Fruit fly (Drosophila melanogaster) whole organism: ENCODE results near the gene CG1273.

ENCODE experiments used
- CG8478 ChIP-seq: fragments of >200 bp; optimal IDR thresholded peaks from 2 replicates; lab custom pipeline; 2018; ENCODE audit warnings: inconsistent platforms
- EcR ChIP-seq, 2 experiments: fragments of >200 bp; optimal IDR thresholded peaks; 2 replicates each; lab custom pipeline; 2017; ENCODE audit warnings: missing biosample characterization in 2 of 2, missing genetic modification characterization in 2 of 2, missing genetic modification reagents in 2 of 2
- pan ChIP-seq: fragments of >200 bp; optimal IDR thresholded peaks from 2 replicates; lab custom pipeline; 2017
- psq ChIP-seq: fragments of >200 bp; optimal IDR thresholded peaks from 2 replicates; lab custom pipeline; 2017

- no peak for TF ChIP-seq CG8478 (lab: Kevin White, UChicago)
- TF ChIP-seq psq (lab: Kevin White, UChicago), result no peak
- no peak for TF ChIP-seq pan (lab: Kevin White, UChicago)
- no peak for TF ChIP-seq EcR (GFP tag; optimal IDR thresholded peaks at IDR 0.05; lab: Kevin White, UChicago)
Measured at dm6 chr3L:4304244-4304959, 40.9 kb downstream of the CG1273 start.
